Worm (Caenorhabditis elegans) whole organism, L1 larva: ENCODE measurements around the gene clec-215.

Experiments used
- ceh-63 ChIP-seq: fragments of 200-800 bp; sonication (Bioruptor generic); optimal IDR thresholded peaks from 2 replicates; lab custom pipeline; 2018; ENCODE audit warnings: mild to moderate bottlenecking, missing genetic modification characterization, missing compliant biosample characterization
- dpl-1 ChIP-seq, 3 experiments: fragments of 150-350 bp in 2 of 3; sonication (generic microtip) in 1 of 3; optimal IDR thresholded peaks; 2 replicates each; lab custom pipeline; 2014 to 2017; ENCODE audit warnings: missing biosample characterization in 3 of 3, missing genetic modification characterization in 3 of 3, missing genetic modification reagents in 3 of 3
- fos-1 ChIP-seq: fragments of 150-350 bp; optimal IDR thresholded peaks from 2 replicates; lab custom pipeline; 2014; ENCODE audit warnings: missing biosample characterization, missing genetic modification characterization
- lin-15B ChIP-seq: fragments of 150-350 bp; sonication (generic microtip); optimal IDR thresholded peaks from 3 replicates; lab custom pipeline; 2014; ENCODE audit warnings: missing biosample characterization, missing genetic modification characterization
- skn-1 ChIP-seq: fragments of 150-350 bp; optimal IDR thresholded peaks from 2 replicates; lab custom pipeline; 2014; ENCODE audit warnings: missing biosample characterization, missing genetic modification characterization
- tbx-2 ChIP-seq: sonication (generic microtip); optimal IDR thresholded peaks from 2 replicates; lab custom pipeline; 2016; ENCODE audit warnings: missing genetic modification characterization, missing compliant biosample characterization
- unc-62 ChIP-seq: fragments of 150-350 bp; optimal IDR thresholded peaks from 2 replicates; lab custom pipeline; 2014; ENCODE audit warnings: missing biosample characterization, missing genetic modification reagents, missing genetic modification characterization

- no peak for TF ChIP-seq tbx-2 (tag; lab: Kevin White, UChicago)
- no peak for TF ChIP-seq lin-15B (tag; lab: Kevin White, UChicago)
- TF ChIP-seq ceh-63 (GFP tag; lab: Kevin White, UChicago): no peak
- TF ChIP-seq unc-62: no peak
- TF ChIP-seq fos-1: no peak
- no peak for TF ChIP-seq dpl-1 (GFP tag; optimal IDR thresholded peaks at IDR 0.05; lab: Kevin White, UChicago)
- TF ChIP-seq skn-1 (tag; lab: Kevin White, UChicago): no peak
These were observed 41.9 kb upstream of the clec-215 start, which contains the start of gene clec-212 for ce11 chrV:7570290-7570689.
